Worm (Caenorhabditis elegans): ENCODE results near the gene lips-9.

Gene lips-9

ce11 chrII:12908779-12909178 is 26.4 kb downstream of the lips-9 start, which contains the start of gene ddn-2:
Gene ddn-2 (plus strand): TSS chrII:12909079.
- TF ChIP-seq tab-1 (GFP tag; IDR thresholded peaks at IDR 0.05) (no peak), ztf-23 (GFP tag; IDR thresholded peaks at IDR 0.05) (no peak), med-1 (GFP tag; optimal IDR thresholded peaks at IDR 0.05; ENCODE audit: insufficient read depth) (no peak), cog-1 (tag; optimal IDR thresholded peaks at IDR 0.05) (no peak), T22C8.4 (GFP tag; IDR thresholded peaks at IDR 0.05) (no peak), flt-1 (GFP tag; IDR thresholded peaks at IDR 0.05) (no peak), ztf-29 (GFP tag; IDR thresholded peaks at IDR 0.05) (no peak), klf-2 (GFP tag; conservative IDR thresholded peaks at IDR 0.05) (no peak), ref-1 (GFP tag; conservative IDR thresholded peaks at IDR 0.05) (no peak)

- TF ChIP-seq T22C8.4 (GFP tag; IDR thresholded peaks at IDR 0.05), result no peak
- TF ChIP-seq med-1 (GFP tag; optimal IDR thresholded peaks at IDR 0.05; ENCODE audit: insufficient read depth), result no peak
- TF ChIP-seq ztf-23 (GFP tag; IDR thresholded peaks at IDR 0.05), result no peak
- TF ChIP-seq klf-2 (GFP tag; conservative IDR thresholded peaks at IDR 0.05), result no peak
- no peak for TF ChIP-seq ztf-29 (GFP tag; IDR thresholded peaks at IDR 0.05)
- no peak for TF ChIP-seq flt-1 (GFP tag; IDR thresholded peaks at IDR 0.05)
- no peak for TF ChIP-seq ref-1 (GFP tag; conservative IDR thresholded peaks at IDR 0.05)
- no peak for TF ChIP-seq tab-1 (GFP tag; IDR thresholded peaks at IDR 0.05)
- no peak for TF ChIP-seq cog-1 (tag; optimal IDR thresholded peaks at IDR 0.05)
Measured at ce11 chrII:12907070-12907469, 28.1 kb downstream of the lips-9 start, which contains the start of gene nspb-11. Gene nspb-11 (plus strand): TSS chrII:12907370.

ce11 chrII:12904174-12904573 is 31.0 kb downstream of the lips-9 start, which contains the start of gene clec-66:
Gene clec-66 (plus strand): TSS chrII:12904398.
- TF ChIP-seq cog-1 (tag; optimal IDR thresholded peaks at IDR 0.05) (no peak), T22C8.4 (GFP tag; IDR thresholded peaks at IDR 0.05) (no peak), ref-1 (GFP tag; conservative IDR thresholded peaks at IDR 0.05) (no peak), ztf-29 (GFP tag; IDR thresholded peaks at IDR 0.05) (no peak), ztf-23 (GFP tag; IDR thresholded peaks at IDR 0.05) (no peak), med-1 (GFP tag; optimal IDR thresholded peaks at IDR 0.05; ENCODE audit: insufficient read depth) (no peak), tab-1 (GFP tag; IDR thresholded peaks at IDR 0.05) (no peak)

ce11 chrII:12901025-12901424 is 34.1 kb downstream of the lips-9 start, which contains the start of gene clec-65:
Gene clec-65 (plus strand): TSS chrII:12901325.
- no peak for TF ChIP-seq T22C8.4 (GFP tag; IDR thresholded peaks at IDR 0.05)
- TF ChIP-seq ztf-29 (GFP tag; IDR thresholded peaks at IDR 0.05), result no peak
- no peak for TF ChIP-seq ztf-23 (GFP tag; IDR thresholded peaks at IDR 0.05)
- TF ChIP-seq klf-2 (GFP tag; conservative IDR thresholded peaks at IDR 0.05), result no peak
- no peak for TF ChIP-seq flt-1 (GFP tag; IDR thresholded peaks at IDR 0.05)
- TF ChIP-seq cog-1 (tag; optimal IDR thresholded peaks at IDR 0.05), result no peak
- no peak for TF ChIP-seq ref-1 (GFP tag; conservative IDR thresholded peaks at IDR 0.05)
- TF ChIP-seq tab-1 (GFP tag; IDR thresholded peaks at IDR 0.05), result no peak

- TF ChIP-seq ref-1 (GFP tag; conservative IDR thresholded peaks at IDR 0.05) (no peak), klf-2 (GFP tag; conservative IDR thresholded peaks at IDR 0.05) (no peak), med-1 (GFP tag; optimal IDR thresholded peaks at IDR 0.05; ENCODE audit: insufficient read depth) (no peak), T22C8.4 (GFP tag; IDR thresholded peaks at IDR 0.05) (no peak), flt-1 (GFP tag; IDR thresholded peaks at IDR 0.05) (no peak), cog-1 (tag; optimal IDR thresholded peaks at IDR 0.05) (no peak), tab-1 (GFP tag; IDR thresholded peaks at IDR 0.05) (no peak)
Measured at ce11 chrII:12897942-12898341, 37.2 kb downstream of the lips-9 start, which contains the start of gene clec-64. Gene clec-64 (plus strand): TSS chrII:12898242.

ce11 chrII:12897361-12897760 is 37.8 kb downstream of the lips-9 start:
- TF ChIP-seq tab-1 (GFP tag; IDR thresholded peaks at IDR 0.05), result no peak
- TF ChIP-seq T22C8.4 (GFP tag; IDR thresholded peaks at IDR 0.05), result no peak
- TF ChIP-seq flt-1 (GFP tag; IDR thresholded peaks at IDR 0.05), result no peak
- no peak for TF ChIP-seq ref-1 (GFP tag; conservative IDR thresholded peaks at IDR 0.05)
- no peak for TF ChIP-seq med-1 (GFP tag; optimal IDR thresholded peaks at IDR 0.05; ENCODE audit: insufficient read depth)
- no peak for TF ChIP-seq klf-2 (GFP tag; conservative IDR thresholded peaks at IDR 0.05)
- no peak for TF ChIP-seq cog-1 (tag; optimal IDR thresholded peaks at IDR 0.05)
- TF ChIP-seq ztf-23 (GFP tag; IDR thresholded peaks at IDR 0.05), result no peak
- no peak for TF ChIP-seq ztf-29 (GFP tag; IDR thresholded peaks at IDR 0.05)

ce11 chrII:12896666-12897065 is 38.5 kb downstream of the lips-9 start:
- TF ChIP-seq med-1 (GFP tag; optimal IDR thresholded peaks at IDR 0.05; ENCODE audit: insufficient read depth) (no peak), klf-2 (GFP tag; conservative IDR thresholded peaks at IDR 0.05) (no peak), cog-1 (tag; optimal IDR thresholded peaks at IDR 0.05) (no peak), flt-1 (GFP tag; IDR thresholded peaks at IDR 0.05) (no peak), T22C8.4 (GFP tag; IDR thresholded peaks at IDR 0.05) (no peak)

ce11 chrII:12895078-12895670 is 40.0 kb downstream of the lips-9 start, which contains the start of the genes clec-62 and clec-63:
Gene clec-62 (minus strand): TSS chrII:12895128.
Gene clec-63 (plus strand): TSS chrII:12895638.
- TF ChIP-seq med-1 (GFP tag; optimal IDR thresholded peaks at IDR 0.05; ENCODE audit: insufficient read depth) (no peak), ztf-29 (GFP tag; IDR thresholded peaks at IDR 0.05) (no peak), flt-1 (GFP tag; IDR thresholded peaks at IDR 0.05) (no peak), ztf-23 (GFP tag; IDR thresholded peaks at IDR 0.05) (no peak)

- TF ChIP-seq med-1 (GFP tag; optimal IDR thresholded peaks at IDR 0.05; ENCODE audit: insufficient read depth) (no peak), klf-2 (GFP tag; conservative IDR thresholded peaks at IDR 0.05) (no peak), ztf-23 (GFP tag; IDR thresholded peaks at IDR 0.05) (no peak), tab-1 (GFP tag; IDR thresholded peaks at IDR 0.05) (no peak), ztf-29 (GFP tag; IDR thresholded peaks at IDR 0.05) (no peak), flt-1 (GFP tag; IDR thresholded peaks at IDR 0.05) (no peak), T22C8.4 (GFP tag; IDR thresholded peaks at IDR 0.05) (no peak), ref-1 (GFP tag; conservative IDR thresholded peaks at IDR 0.05) (no peak), cog-1 (tag; optimal IDR thresholded peaks at IDR 0.05) (no peak)
Measured at ce11 chrII:12892407-12892806, 42.8 kb downstream of the lips-9 start.

ce11 chrII:12888471-12888870 is 46.7 kb downstream of the lips-9 start, which contains the start of gene F35C5.3:
Gene F35C5.3 (plus strand): TSS chrII:12888771.
- no peak for TF ChIP-seq ref-1 (GFP tag; conservative IDR thresholded peaks at IDR 0.05)
- no peak for TF ChIP-seq klf-2 (GFP tag; conservative IDR thresholded peaks at IDR 0.05)
- TF ChIP-seq flt-1 (GFP tag; IDR thresholded peaks at IDR 0.05), result no peak
- no peak for TF ChIP-seq ztf-23 (GFP tag; IDR thresholded peaks at IDR 0.05)

All from whole organism, midembryonic.